Worm (Caenorhabditis elegans) whole organism, dauer: Measurements from ENCODE around the gene Y38A10A.7.
"Not testable (repeated sequence)": the region's sequence is repeated elsewhere in the genome, so short reads cannot be mapped to it uniquely, and the experiment has no call there.

Experiments
- unc-62 ChIP-seq: sonication (generic microtip); optimal IDR thresholded peaks from 2 replicates; lab custom pipeline; 2017; ENCODE audit warnings: missing biosample characterization, missing genetic modification reagents, missing genetic modification characterization

Y38A10A.7 gene

DNA sequence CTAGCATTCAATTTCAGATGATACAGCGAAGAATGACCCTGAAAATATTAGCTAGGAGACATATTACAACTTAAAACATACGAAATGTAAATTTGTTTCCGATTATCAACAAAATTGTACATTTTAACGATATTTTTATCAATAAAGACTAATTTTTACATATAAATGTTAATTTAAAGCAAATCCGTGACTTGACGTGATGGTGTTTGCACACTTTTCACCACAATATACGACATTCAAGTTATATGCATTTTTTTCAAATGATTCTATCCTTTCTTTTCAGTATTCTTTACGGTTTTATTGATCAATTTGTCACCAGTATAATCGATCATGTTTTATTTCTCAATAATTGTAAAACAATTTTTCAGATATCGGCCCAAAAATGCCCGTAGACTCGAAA lies at the start of gene Y38A10A.7:
TSS of gene Y38A10A.7 (plus strand) at position 369 of the 400 bp plus-strand sequence.
- no peak for TF ChIP-seq unc-62 (GFP tag; lab: Kevin White, UChicago)

DNA sequence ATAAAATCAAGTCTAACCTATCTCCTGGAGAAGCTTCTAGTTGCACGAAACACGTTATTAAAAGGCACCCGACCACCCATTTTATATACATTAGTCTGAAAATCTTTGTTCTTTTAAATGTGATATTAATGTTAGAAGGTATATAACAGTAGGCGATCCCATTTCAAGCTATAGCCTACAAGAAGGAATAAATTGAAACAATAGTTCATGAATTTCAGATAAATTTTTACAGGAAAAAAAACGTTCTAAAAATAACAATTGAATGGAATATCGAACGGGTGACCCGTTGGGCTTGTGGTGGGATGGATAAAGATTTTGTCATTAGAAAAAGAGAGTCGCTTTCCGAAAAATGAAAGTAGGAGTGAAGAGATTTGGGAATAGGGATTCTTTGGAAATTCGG lies 48.2 kb upstream of the Y38A10A.7 start, which contains the start of gene pgap-3:
TSS of gene pgap-3 (minus strand) at position 101 of the 400 bp plus-strand sequence.
- no peak for TF ChIP-seq unc-62 (GFP tag; lab: Kevin White, UChicago)

ce11 chrV:6051159-6051558 lies 44.8 kb upstream of the Y38A10A.7 start, which contains the start of gene jamp-1:
Gene jamp-1 (minus strand): TSS chrV:6051259.
- no peak for TF ChIP-seq unc-62 (GFP tag; lab: Kevin White, UChicago)

- TF ChIP-seq unc-62 (GFP tag; lab: Kevin White, UChicago), result no peak
Measured at ce11 chrV:6053188-6053687, 42.8 kb upstream of the Y38A10A.7 start, which contains the start of gene seip-1. Gene seip-1 (minus strand): TSS chrV:6053238.

ce11 chrV:6055289-6055688 lies 40.7 kb upstream of the Y38A10A.7 start, which contains the start of gene srd-20:
Gene srd-20 (plus strand): TSS chrV:6055589.
- no peak for TF ChIP-seq unc-62 (GFP tag; lab: Kevin White, UChicago)

DNA sequence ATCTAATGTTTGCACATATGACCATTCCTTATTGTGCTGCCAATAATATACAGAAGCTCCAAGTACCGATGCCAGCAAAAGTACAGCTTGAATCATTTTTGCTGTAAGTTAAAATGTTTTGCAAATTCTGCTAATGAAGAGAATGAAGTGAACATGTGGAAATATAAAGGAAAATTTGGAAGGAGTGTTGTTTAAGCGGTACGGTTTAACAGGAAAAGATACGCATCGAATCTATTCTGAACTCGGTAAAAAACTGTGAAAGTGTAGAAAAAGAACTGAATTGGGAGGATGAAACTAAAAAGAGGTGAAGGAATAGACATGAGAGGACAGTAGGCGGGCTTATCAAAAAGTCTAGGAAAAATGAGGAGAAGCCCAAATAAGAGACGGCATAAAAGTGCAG lies 32.7 kb upstream of the Y38A10A.7 start, which contains the start of gene Y38A10A.2:
TSS of gene Y38A10A.2 (minus strand) at position 101 of the 400 bp plus-strand sequence.
- TF ChIP-seq unc-62 (GFP tag; lab: Kevin White, UChicago), result no peak

DNA sequence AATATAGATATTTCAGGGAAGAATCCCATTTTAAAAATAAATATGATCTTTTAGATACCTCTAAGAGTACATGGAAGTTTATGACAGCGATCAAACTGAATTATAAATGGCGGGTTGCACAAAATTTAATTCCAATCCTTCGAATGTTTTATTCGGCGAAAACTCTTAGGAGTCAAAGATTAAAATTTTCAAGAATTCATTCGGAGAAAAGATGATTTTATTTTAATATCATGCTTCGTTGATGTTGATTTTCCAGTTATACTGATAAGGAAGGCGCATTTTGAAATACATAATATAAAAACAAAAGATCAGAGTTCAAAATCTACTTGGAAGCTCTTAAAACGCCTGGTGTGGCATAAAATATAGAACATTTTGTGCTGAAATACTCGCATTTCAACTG lies 28.9 kb upstream of the Y38A10A.7 start, which contains the start of gene srh-10:
TSS of gene srh-10 (minus strand) at position 29 of the 400 bp plus-strand sequence.
- no peak for TF ChIP-seq unc-62 (GFP tag; lab: Kevin White, UChicago)

ce11 chrV:6069968-6070367 lies 26.0 kb upstream of the Y38A10A.7 start, which contains the start of gene fbxa-214:
Gene fbxa-214 (minus strand): TSS chrV:6070068.
- not testable (repeated sequence) for TF ChIP-seq unc-62 (GFP tag; lab: Kevin White, UChicago)

DNA sequence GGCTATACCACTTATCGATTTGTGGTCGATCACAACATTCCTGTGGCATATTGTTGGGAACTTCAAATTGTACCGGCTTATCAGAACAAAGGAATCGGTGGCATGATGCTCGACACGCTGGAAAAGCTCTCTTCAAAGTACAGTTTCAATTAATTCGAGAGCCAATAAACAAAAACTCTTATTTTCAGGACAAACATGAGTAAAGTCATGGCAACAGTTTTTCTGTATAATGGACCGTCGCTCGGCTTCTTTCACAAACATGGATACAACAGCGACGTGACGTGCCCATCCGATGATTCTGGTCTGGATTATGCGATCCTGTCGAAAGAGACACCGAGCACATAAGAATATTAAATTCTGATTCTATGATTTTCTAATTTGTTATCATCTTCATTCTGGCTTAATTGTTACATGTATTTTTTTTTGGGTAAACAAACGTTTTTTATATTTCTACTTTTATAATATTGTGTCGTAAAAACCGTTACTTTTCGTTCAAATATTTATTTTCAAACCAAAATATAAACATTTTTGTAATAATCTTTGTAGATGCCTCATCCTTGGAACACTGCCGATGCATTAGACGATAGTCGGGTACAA lies 660 bp downstream of the Y38A10A.7 start, which contains the start of gene smut-1:
TSS of gene smut-1 (plus strand) at position 547 of the 597 bp plus-strand sequence.
- TF ChIP-seq unc-62 (GFP tag; lab: Kevin White, UChicago), result no peak

ce11 chrV:6098755-6099155 lies 2.8 kb downstream of the Y38A10A.7 start:
- no peak for TF ChIP-seq unc-62 (GFP tag; lab: Kevin White, UChicago)

DNA sequence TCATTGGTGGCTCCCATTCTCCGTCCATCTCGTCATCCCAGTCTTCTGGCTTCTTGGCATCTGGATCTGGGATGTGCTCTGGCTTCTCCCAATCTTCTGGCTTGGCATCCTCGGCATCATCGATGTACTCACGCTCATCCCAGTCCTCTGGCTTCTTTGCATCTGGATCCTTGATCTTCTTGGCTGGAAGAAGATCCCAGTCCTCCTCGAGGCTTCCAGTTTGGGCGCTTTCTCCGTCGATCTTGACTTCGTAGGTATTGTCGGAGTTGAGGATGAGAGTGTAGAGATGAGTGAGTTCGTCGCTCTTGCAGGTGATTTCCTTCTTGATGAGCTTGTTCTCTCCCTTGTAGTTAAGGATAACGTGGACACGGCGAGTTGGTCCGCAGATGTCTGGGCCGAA lies 3.6 kb downstream of the Y38A10A.7 start:
- no peak for TF ChIP-seq unc-62 (GFP tag; lab: Kevin White, UChicago)

ce11 chrV:6100492-6101004 lies 4.6 kb downstream of the Y38A10A.7 start, which contains the start of gene crt-1:
Gene crt-1 (minus strand): TSS chrV:6100542.
- no peak for TF ChIP-seq unc-62 (GFP tag; lab: Kevin White, UChicago)

ce11 chrV:6101243-6101898 lies 5.4 kb downstream of the Y38A10A.7 start:
- no peak for TF ChIP-seq unc-62 (GFP tag; lab: Kevin White, UChicago)

ce11 chrV:6103429-6103828 lies 7.4 kb downstream of the Y38A10A.7 start, which contains the start of gene Y38A10A.11:
Gene Y38A10A.11 (minus strand): TSS chrV:6103529.
- no peak for TF ChIP-seq unc-62 (GFP tag; lab: Kevin White, UChicago)

DNA sequence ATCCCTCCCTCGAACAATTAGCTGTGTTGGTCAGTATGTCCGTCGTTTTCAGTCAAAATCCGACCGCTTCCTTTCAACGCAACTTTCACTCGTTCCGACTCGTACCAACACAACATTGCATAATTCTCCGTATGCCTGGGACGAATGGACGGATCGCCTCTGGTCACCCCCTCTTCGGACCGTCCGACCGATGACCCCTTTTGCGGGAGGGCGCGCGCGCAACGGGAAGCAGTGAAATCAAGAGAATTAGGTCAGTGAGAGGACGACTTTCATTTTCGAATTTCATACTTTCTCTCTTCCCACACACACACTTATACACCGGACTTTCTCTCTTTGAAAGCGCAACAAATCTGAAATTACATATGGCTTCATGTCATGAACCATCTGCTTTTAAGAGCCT lies 9.4 kb downstream of the Y38A10A.7 start, which contains the start of gene atf-8:
TSS of gene atf-8 (plus strand) at position 234 of the 400 bp plus-strand sequence.
- TF ChIP-seq unc-62 (GFP tag; lab: Kevin White, UChicago), result no peak

- TF ChIP-seq unc-62 (GFP tag; lab: Kevin White, UChicago), result no peak
Measured at ce11 chrV:6107474-6107873, 11.5 kb downstream of the Y38A10A.7 start, which contains the start of gene cwf-19L1. Gene cwf-19L1 (plus strand): TSS chrV:6107828.
